Worm (Caenorhabditis elegans) whole organism, late embryonic: ENCODE measurements around the gene nhr-286.

Source experiments
- F13H6.1 ChIP-seq: sonication (generic microtip); optimal IDR thresholded peaks from 2 replicates; lab custom pipeline; 2016; ENCODE audit warnings: missing genetic modification characterization, missing compliant biosample characterization
- ama-1 ChIP-seq: fragments of 150-350 bp; optimal IDR thresholded peaks from 2 replicates; lab custom pipeline; 2014
- ceh-34 ChIP-seq: sonication (generic microtip); optimal IDR thresholded peaks from 2 replicates; lab custom pipeline; 2016; ENCODE audit warnings: mild to moderate bottlenecking, missing genetic modification characterization, missing compliant biosample characterization
- elt-2 ChIP-seq: sonication (generic microtip); optimal IDR thresholded peaks from 2 replicates; lab custom pipeline; 2016; ENCODE audit warnings: missing genetic modification reagents, missing genetic modification characterization, missing compliant biosample characterization
- hlh-30 ChIP-seq: sonication (generic microtip); optimal IDR thresholded peaks from 2 replicates; lab custom pipeline; 2017; ENCODE audit warnings: antibody characterized with exemption, missing genetic modification characterization, missing compliant biosample characterization; ENCODE audit not compliant: insufficient read depth
- nfya-1 ChIP-seq: sonication (generic microtip); optimal IDR thresholded peaks from 2 replicates; lab custom pipeline; 2017; ENCODE audit warnings: missing genetic modification characterization, mild to moderate bottlenecking, missing compliant biosample characterization, antibody characterized with exemption, moderate library complexity
- pag-3 ChIP-seq: sonication (generic microtip); optimal IDR thresholded peaks from 2 replicates; lab custom pipeline; 2016; ENCODE audit warnings: missing compliant biosample characterization, missing genetic modification characterization, borderline replicate concordance
- pat-9 ChIP-seq: fragments of 200-800 bp; sonication (Bioruptor generic); optimal IDR thresholded peaks from 2 replicates; lab custom pipeline; 2018; ENCODE audit warnings: mild to moderate bottlenecking, missing genetic modification characterization, moderate library complexity, missing compliant biosample characterization
- pha-4 ChIP-seq: fragments of 150-350 bp; optimal IDR thresholded peaks from 2 replicates; lab custom pipeline; 2018; ENCODE audit warnings: missing biosample characterization, missing genetic modification reagents, missing genetic modification characterization
- pqm-1 ChIP-seq: sonication (generic microtip); optimal IDR thresholded peaks from 2 replicates; lab custom pipeline; 2016; ENCODE audit warnings: missing genetic modification characterization, missing compliant biosample characterization
- ref-2 ChIP-seq: sonication (generic microtip); optimal IDR thresholded peaks from 2 replicates; lab custom pipeline; 2016; ENCODE audit warnings: missing genetic modification characterization, missing compliant biosample characterization
- sdc-2 ChIP-seq: sonication (generic microtip); optimal IDR thresholded peaks from 2 replicates; lab custom pipeline; 2016; ENCODE audit warnings: missing genotype, missing genetic modification characterization, missing compliant biosample characterization
- tbx-2 ChIP-seq: sonication (generic microtip); optimal IDR thresholded peaks from 2 replicates; lab custom pipeline; 2016; ENCODE audit warnings: missing genetic modification characterization, missing compliant biosample characterization
- tbx-7 ChIP-seq: sonication (generic microtip); optimal IDR thresholded peaks from 2 replicates; lab custom pipeline; 2016; ENCODE audit warnings: missing genotype, missing genetic modification characterization, missing compliant biosample characterization

DNA sequence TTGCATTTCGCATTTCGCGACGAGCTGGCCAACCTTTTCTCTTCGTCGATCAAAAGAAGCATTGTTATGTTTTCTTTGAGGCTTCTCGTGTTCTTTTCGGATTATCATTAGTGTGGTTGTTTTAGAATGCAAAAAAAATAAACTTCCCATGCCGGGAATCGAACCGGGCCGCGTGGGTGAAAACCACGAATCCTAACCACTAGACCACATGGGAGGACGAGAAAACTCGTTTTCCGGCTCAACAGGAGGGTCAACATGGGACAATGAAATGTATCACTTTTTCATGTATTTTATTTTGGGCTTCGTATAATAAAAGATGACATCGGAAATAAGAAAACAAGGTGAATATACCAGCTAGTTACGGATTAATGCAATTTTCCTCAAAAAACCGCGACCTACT, 21.8 kb downstream of the nhr-286 start:
- TF ChIP-seq pha-4 (tag; lab: Kevin White, UChicago) (no peak), F13H6.1 (tag; lab: Kevin White, UChicago) (no peak), tbx-2 (no peak), sdc-2 (tag; lab: Kevin White, UChicago) (no peak), elt-2 (tag; lab: Kevin White, UChicago) (no peak), nfya-1 (tag; lab: Kevin White, UChicago) (no peak), pat-9 (tag; lab: Kevin White, UChicago) (no peak), ref-2 (tag; lab: Kevin White, UChicago) (no peak), tbx-7 (no peak), pqm-1 (tag; lab: Kevin White, UChicago) (no peak), ceh-34 (no peak), hlh-30 (tag; lab: Kevin White, UChicago) (no peak), ama-1 (lab: Kevin White, UChicago) (no peak), pag-3 (tag; lab: Kevin White, UChicago) (no peak)
